Worm (Caenorhabditis elegans): ENCODE results near the gene F53F1.3.

Gene F53F1.3

ce11 chrV:13380980-13381379 lies 27.1 kb upstream of the F53F1.3 start, which contains the start of gene cpz-2:
Gene cpz-2, plus strand, starts transcription at chrV:13381189.
- TF ChIP-seq unc-55 (GFP tag; optimal IDR thresholded peaks at IDR 0.05) (no peak), C08G9.2 (tag; optimal IDR thresholded peaks at IDR 0.05) (no peak), elt-2 (tag; optimal IDR thresholded peaks at IDR 0.05) (peak; percentile 72), ceh-34 (tag; optimal IDR thresholded peaks at IDR 0.05) (no peak), lin-11 (tag; optimal IDR thresholded peaks at IDR 0.05) (no peak)

ce11 chrV:13385798-13386197 lies 22.2 kb upstream of the F53F1.3 start, which contains the start of gene gcy-34:
Gene gcy-34, minus strand, starts transcription at chrV:13385898.
- TF ChIP-seq ceh-24 (tag; optimal IDR thresholded peaks at IDR 0.05) (no peak), gmeb-2 (tag; optimal IDR thresholded peaks at IDR 0.05) (no peak), nfya-1 (tag; optimal IDR thresholded peaks at IDR 0.05) (no peak), pha-4 (tag; optimal IDR thresholded peaks at IDR 0.05) (no peak)

ce11 chrV:13387472-13387871 lies 20.6 kb upstream of the F53F1.3 start:
- no peak for TF ChIP-seq ceh-2 (tag; optimal IDR thresholded peaks at IDR 0.05)
- TF ChIP-seq ama-1 (optimal IDR thresholded peaks at IDR 0.05) = peak; percentile 10
- TF ChIP-seq ceh-31 (tag; optimal IDR thresholded peaks at IDR 0.05) = no peak
- no peak for TF ChIP-seq unc-42 (tag; optimal IDR thresholded peaks at IDR 0.05)
- no peak for TF ChIP-seq K02D7.2 (tag; optimal IDR thresholded peaks at IDR 0.05)

ce11 chrV:13388961-13389360 lies 19.1 kb upstream of the F53F1.3 start:
- TF ChIP-seq dve-1 (tag; optimal IDR thresholded peaks at IDR 0.05) (no peak), fax-1 (tag; optimal IDR thresholded peaks at IDR 0.05) (no peak), ets-4 (tag; optimal IDR thresholded peaks at IDR 0.05) (no peak), ceh-2 (tag; optimal IDR thresholded peaks at IDR 0.05) (no peak), odd-2 (tag; optimal IDR thresholded peaks at IDR 0.05) (no peak), ceh-18 (tag; optimal IDR thresholded peaks at IDR 0.05) (no peak), lin-11 (tag; optimal IDR thresholded peaks at IDR 0.05) (no peak), nhr-232 (tag; optimal IDR thresholded peaks at IDR 0.05) (no peak), hlh-30 (tag; optimal IDR thresholded peaks at IDR 0.05; ENCODE audit: insufficient read depth) (no peak), C08G9.2 (tag; optimal IDR thresholded peaks at IDR 0.05) (no peak), F13H6.1 (tag; optimal IDR thresholded peaks at IDR 0.05) (no peak), lim-6 (tag; optimal IDR thresholded peaks at IDR 0.05) (no peak), pax-1 (tag; optimal IDR thresholded peaks at IDR 0.05) (no peak), Y22D7AL.16 (tag; optimal IDR thresholded peaks at IDR 0.05) (no peak)

ce11 chrV:13389454-13389853 lies 18.6 kb upstream of the F53F1.3 start:
- TF ChIP-seq sox-2 (GFP tag; IDR thresholded peaks at IDR 0.05) (no peak), ttx-3 (tag; optimal IDR thresholded peaks at IDR 0.05) (no peak), pqm-1 (tag; optimal IDR thresholded peaks at IDR 0.05) (no peak), odd-2 (tag; optimal IDR thresholded peaks at IDR 0.05) (no peak), ahr-1 (tag; optimal IDR thresholded peaks at IDR 0.05) (no peak), ztf-16 (tag; optimal IDR thresholded peaks at IDR 0.05) (no peak)

- TF ChIP-seq nfya-1 (tag; optimal IDR thresholded peaks at IDR 0.05) (peak; percentile 22), ztf-16 (tag; optimal IDR thresholded peaks at IDR 0.05) (no peak), ref-2 (tag; optimal IDR thresholded peaks at IDR 0.05) (no peak)
Measured at ce11 chrV:13390936-13391335, 17.1 kb upstream of the F53F1.3 start.
